Fruit fly (Drosophila melanogaster): Measurements from ENCODE around the gene CG32681.
A peak's percentile ranks its signal among the peaks of the same experiment; 100 is the strongest.

Gene CG32681

DNA sequence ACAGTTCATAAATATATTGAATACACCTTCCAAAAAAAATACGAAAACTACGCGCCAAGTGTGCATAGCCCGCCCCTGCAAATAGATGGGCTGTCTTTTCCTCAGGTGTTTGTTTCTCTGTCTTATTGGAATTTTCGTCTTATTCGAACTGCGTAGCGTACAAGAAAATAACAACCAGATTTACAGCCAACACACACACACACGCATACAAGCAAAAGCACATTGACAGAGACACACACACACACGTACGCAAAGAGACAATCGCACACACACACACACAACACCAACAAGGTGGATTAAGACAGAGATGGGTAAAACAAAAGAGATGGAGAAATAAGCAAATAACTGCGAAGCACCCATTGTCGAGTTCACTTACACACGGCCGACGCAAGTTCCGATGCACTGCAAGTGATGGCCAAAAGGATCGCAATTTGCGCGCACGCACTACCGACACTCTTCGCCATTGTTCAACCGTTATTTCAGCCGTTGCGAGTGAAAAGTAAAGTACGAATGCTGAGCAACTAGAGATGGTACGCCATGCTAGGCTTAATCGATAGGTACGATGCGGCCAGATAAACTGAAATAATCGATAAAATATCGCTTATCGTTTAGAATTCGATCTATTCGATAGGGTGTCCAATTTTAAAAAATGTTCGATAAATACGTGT lies 15.3 kb downstream of the CG32681 start:
- peak; percentile 46 for TF ChIP-seq noc (tag; optimal IDR thresholded peaks at IDR 0.05)

DNA sequence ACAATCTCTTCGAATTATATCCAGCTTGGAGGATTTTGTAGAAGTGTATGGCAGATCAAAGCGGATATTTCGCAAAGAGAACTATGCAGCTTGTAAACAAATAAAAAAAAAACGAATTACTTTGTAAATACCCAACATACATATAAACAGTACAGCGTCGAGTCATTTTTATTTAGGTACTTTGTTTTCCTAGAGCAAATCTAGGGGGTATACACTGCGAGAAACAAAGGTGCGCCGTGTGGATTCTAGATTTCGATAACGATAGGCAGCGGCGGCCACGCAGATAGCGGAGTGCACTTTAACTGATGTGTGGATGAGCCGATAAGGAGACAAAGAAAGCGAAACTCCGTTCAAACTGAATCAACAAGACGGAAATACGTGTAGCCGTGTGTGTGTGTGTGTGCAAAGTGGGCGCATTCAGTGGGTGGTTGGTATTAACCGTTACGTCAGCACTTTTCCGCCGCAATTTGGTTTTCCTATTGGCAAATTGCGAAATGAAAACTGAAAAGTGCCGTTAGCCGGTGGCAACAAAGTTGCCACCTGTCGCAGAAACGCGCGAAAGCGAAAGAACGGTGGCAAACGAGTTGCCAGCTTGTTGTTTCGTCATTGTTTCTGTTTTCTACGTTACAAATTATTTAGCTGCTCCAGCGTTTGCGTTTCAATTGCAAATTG lies 16.5 kb downstream of the CG32681 start:
- TF ChIP-seq noc (tag; optimal IDR thresholded peaks at IDR 0.05): no peak

DNA sequence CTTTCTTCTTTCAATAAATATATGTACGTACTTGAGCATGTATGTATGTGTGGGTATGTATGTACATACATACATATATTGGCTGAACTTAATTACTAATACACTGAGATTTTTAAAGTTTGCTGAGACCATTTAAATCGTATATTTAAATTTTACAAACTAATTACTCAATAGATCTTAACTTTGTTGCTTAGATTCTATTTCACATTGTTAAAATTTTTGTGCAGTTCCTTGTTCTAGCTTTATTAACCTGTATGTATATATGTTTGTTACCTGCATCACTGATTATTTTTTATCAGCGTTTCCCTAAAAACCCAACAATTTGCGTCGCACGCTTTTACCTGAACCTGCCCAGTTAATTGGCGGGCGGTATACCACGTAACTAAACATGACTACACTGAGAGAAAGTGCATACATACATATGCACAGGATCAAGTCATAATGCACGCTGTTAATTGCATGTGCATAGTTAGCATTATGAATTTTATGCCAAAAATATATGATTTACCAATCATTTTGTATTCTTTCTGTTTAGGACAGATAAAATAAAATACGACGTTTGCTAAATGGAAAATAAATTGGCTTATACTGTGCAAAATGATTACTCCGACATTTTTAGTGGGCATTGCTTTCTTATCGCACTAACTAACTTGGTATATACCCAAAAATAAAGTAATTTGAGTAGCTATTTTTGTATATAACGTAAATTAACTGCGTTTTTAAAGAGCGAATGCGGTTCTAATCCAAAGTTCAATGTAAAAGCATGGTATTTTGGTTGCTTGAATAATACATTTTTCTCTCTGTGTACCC lies 18.4 kb downstream of the CG32681 start:
- TF ChIP-seq noc (tag; optimal IDR thresholded peaks at IDR 0.05): peak; percentile 55

DNA sequence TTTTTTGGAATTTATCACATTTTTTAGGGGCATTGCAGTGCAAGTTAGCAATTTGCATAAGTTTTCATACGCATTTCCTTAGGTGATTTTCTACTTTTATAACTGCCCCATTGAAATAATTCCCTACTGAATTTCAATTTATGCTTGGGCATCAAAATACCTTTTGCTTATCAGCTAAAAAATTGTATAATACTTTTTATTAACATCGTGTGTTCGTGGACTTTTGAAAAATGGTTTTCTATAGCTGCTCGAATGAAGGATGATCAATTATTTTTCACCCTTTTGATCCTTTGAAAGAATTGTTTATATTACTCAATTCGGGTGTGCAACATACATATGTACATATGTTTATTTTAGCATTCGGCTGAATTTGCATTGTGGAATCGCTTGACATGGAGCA lies 19.0 kb downstream of the CG32681 start:
- no peak for TF ChIP-seq noc (tag; optimal IDR thresholded peaks at IDR 0.05)

DNA sequence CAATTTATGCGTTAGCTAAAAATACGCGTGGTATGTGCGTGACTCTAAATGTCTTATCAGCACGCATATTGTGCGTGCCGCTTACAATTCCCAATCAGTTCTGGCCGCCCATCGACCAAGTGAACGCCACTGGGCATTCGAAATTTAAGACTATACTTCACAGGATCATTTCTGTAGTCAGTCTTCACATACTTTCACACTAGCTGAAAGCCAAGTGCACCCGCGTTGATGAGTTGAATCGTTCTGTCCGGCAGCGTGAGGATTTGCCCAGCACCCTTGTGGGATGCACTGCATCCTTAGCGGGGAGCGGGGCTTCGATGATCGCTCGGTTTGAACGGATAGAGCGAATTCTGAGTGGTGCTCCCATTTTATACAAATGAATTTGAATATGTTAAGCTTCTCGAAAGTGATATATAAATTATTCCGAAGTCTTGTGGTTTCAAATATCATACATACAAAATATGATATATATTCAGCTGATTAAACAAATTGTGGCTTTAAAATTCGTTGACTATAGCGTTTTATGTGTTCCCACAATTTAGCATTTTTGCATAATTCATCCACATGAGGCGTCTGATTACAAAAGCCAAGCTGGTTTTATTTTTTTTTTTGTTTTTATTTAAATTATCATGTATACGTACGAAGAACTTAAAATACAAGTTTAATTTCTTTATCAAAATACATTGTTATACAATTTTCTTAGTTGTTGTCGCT lies 33.0 kb downstream of the CG32681 start:
- no peak for TF ChIP-seq noc (tag; optimal IDR thresholded peaks at IDR 0.05)

dm6 chrX:10340492-10340891 lies 40.7 kb downstream of the CG32681 start:
- no peak for TF ChIP-seq noc (tag; optimal IDR thresholded peaks at IDR 0.05)

- TF ChIP-seq noc (tag; optimal IDR thresholded peaks at IDR 0.05): no peak
Observed at dm6 chrX:10333352-10333751, 47.8 kb downstream of the CG32681 start, which contains the start of gene CG43740. TSS of gene CG43740 (plus strand) at chrX:10333652.

- TF ChIP-seq noc (tag; optimal IDR thresholded peaks at IDR 0.05): no peak
Observed at dm6 chrX:10331718-10332117, 49.4 kb downstream of the CG32681 start, which contains the start of gene CG15306. TSS of gene CG15306 (minus strand) at chrX:10331818.

dm6 chrX:10329659-10330289 lies 51.4 kb downstream of the CG32681 start, which contains the start of gene Gip:
TSS of gene Gip (minus strand) at chrX:10329872.
- TF ChIP-seq noc (tag; optimal IDR thresholded peaks at IDR 0.05): peak; percentile 62

Measured in whole organism, larva.